Worm (Caenorhabditis elegans) whole organism, L1 larva: ENCODE measurements around the gene F55B11.2.

Experiments
- C04F5.9 ChIP-seq: sonication (generic microtip); optimal IDR thresholded peaks from 2 replicates; lab custom pipeline; 2016; ENCODE audit warnings: missing genetic modification characterization, missing compliant biosample characterization
- C16A3.4 ChIP-seq: fragments of 150-350 bp; optimal IDR thresholded peaks from 2 replicates; lab custom pipeline; 2014; ENCODE audit warnings: missing biosample characterization, missing genetic modification characterization
- C34B4.2 ChIP-seq: sonication (generic microtip); optimal IDR thresholded peaks from 2 replicates; lab custom pipeline; 2017; ENCODE audit warnings: mild to moderate bottlenecking, missing genetic modification characterization, missing compliant biosample characterization
- Y116A8C.19 ChIP-seq: sonication (generic microtip); optimal IDR thresholded peaks from 2 replicates; lab custom pipeline; 2016; ENCODE audit warnings: missing compliant biosample characterization, missing genetic modification characterization, borderline replicate concordance
- aha-1 ChIP-seq: fragments of 150-350 bp; optimal IDR thresholded peaks from 2 replicates; lab custom pipeline; 2014; ENCODE audit warnings: missing biosample characterization, missing genetic modification characterization
- blmp-1 ChIP-seq: fragments of 150-350 bp; optimal IDR thresholded peaks from 2 replicates; lab custom pipeline; 2014; ENCODE audit warnings: missing biosample characterization, missing genetic modification characterization
- ceh-82 ChIP-seq, 3 experiments: fragments of 150-350 bp in 1 of 3; sonication (generic microtip) in 2 of 3; optimal IDR thresholded peaks; 2 replicates each; lab custom pipeline; 2014 to 2017; ENCODE audit warnings: missing biosample characterization in 3 of 3, missing genetic modification characterization in 3 of 3
- ceh-88 ChIP-seq: fragments of 200-800 bp; sonication (Bioruptor generic); IDR thresholded peaks from 2 replicates; pipeline ENCODE4 v1.3.6; 2022; ENCODE audit warnings: missing genetic modification characterization, missing compliant biosample characterization
- dsc-1 ChIP-seq: sonication (generic microtip); optimal IDR thresholded peaks from 2 replicates; lab custom pipeline; 2016; ENCODE audit warnings: mild to moderate bottlenecking, missing genetic modification characterization, missing compliant biosample characterization
- efl-1 ChIP-seq, 4 experiments: fragments of 150-350 bp; optimal IDR thresholded peaks in 3 of 4; peaks in 1 of 4; 1 replicate in 1 of 4; 2 replicates in 3 of 4; lab custom pipeline; 2014; ENCODE audit warnings: missing biosample characterization in 2 of 4, missing genetic modification characterization in 2 of 4, missing genetic modification reagents in 2 of 4
- fkh-10 ChIP-seq: sonication (generic microtip); optimal IDR thresholded peaks from 2 replicates; lab custom pipeline; 2017; ENCODE audit warnings: missing biosample characterization, missing genetic modification reagents, missing genetic modification characterization
- fkh-4 ChIP-seq: sonication (generic microtip); optimal IDR thresholded peaks from 2 replicates; lab custom pipeline; 2016; ENCODE audit warnings: missing compliant biosample characterization, missing genetic modification characterization, borderline replicate concordance
- fos-1 ChIP-seq: fragments of 150-350 bp; optimal IDR thresholded peaks from 2 replicates; lab custom pipeline; 2014; ENCODE audit warnings: missing biosample characterization, missing genetic modification characterization
- hlh-4 ChIP-seq: sonication (generic microtip); optimal IDR thresholded peaks from 2 replicates; lab custom pipeline; 2016; ENCODE audit warnings: mild to moderate bottlenecking, missing genetic modification characterization, missing compliant biosample characterization
- hpl-2 ChIP-seq: fragments of 150-350 bp; optimal IDR thresholded peaks from 2 replicates; lab custom pipeline; 2014; ENCODE audit warnings: missing biosample characterization, missing genetic modification reagents, missing genetic modification characterization
- lin-14 ChIP-seq: fragments of 200-800 bp; sonication (Bioruptor generic); optimal IDR thresholded peaks from 2 replicates; lab custom pipeline; 2018; ENCODE audit warnings: mild to moderate bottlenecking, missing genetic modification characterization, moderate library complexity, missing compliant biosample characterization
- lir-3 ChIP-seq: sonication (generic microtip); optimal IDR thresholded peaks from 2 replicates; lab custom pipeline; 2016; ENCODE audit warnings: mild to moderate bottlenecking, missing genetic modification characterization, moderate library complexity, missing compliant biosample characterization; ENCODE audit not compliant: poor library complexity
- lsy-2 ChIP-seq, 2 experiments: fragments of 150-350 bp; optimal IDR thresholded peaks; 2 replicates each; lab custom pipeline; 2014; ENCODE audit warnings: missing biosample characterization in 2 of 2, missing genetic modification characterization in 2 of 2
- mab-9 ChIP-seq: fragments of 200-800 bp; sonication (Bioruptor generic); IDR thresholded peaks from 2 replicates; pipeline ENCODE4 v1.3.6; 2022; ENCODE audit warnings: missing genetic modification reagents, missing genetic modification characterization, missing compliant biosample characterization
- mef-2 ChIP-seq: fragments of 150-350 bp; optimal IDR thresholded peaks from 2 replicates; lab custom pipeline; 2014; ENCODE audit warnings: missing biosample characterization, missing genetic modification characterization
- nhr-11 ChIP-seq: fragments of 150-350 bp; optimal IDR thresholded peaks from 2 replicates; lab custom pipeline; 2014; ENCODE audit warnings: missing biosample characterization, missing genetic modification characterization
- nhr-12 ChIP-seq: sonication (generic microtip); optimal IDR thresholded peaks from 2 replicates; lab custom pipeline; 2017; ENCODE audit warnings: missing biosample characterization, missing genetic modification characterization
- nhr-20 ChIP-seq: sonication (generic microtip); optimal IDR thresholded peaks from 2 replicates; lab custom pipeline; 2016; ENCODE audit warnings: mild to moderate bottlenecking, missing genetic modification characterization, missing compliant biosample characterization
- nhr-47 ChIP-seq: sonication (generic microtip); optimal IDR thresholded peaks from 2 replicates; lab custom pipeline; 2016; ENCODE audit warnings: mild to moderate bottlenecking, missing genetic modification characterization, moderate library complexity, missing compliant biosample characterization
- nhr-84 ChIP-seq: sonication (generic microtip); optimal IDR thresholded peaks from 2 replicates; lab custom pipeline; 2017; ENCODE audit warnings: missing biosample characterization, missing genetic modification characterization
- nhr-85 ChIP-seq: sonication (generic microtip); peaks from one replicate; lab custom pipeline; 2016; ENCODE audit warnings: missing genetic modification characterization, inconsistent platforms, missing compliant biosample characterization
- pqm-1 ChIP-seq: sonication (generic microtip); optimal IDR thresholded peaks from 3 replicates; lab custom pipeline; 2017; ENCODE audit warnings: missing biosample characterization, missing genetic modification characterization
- rnt-1 ChIP-seq: sonication (generic microtip); optimal IDR thresholded peaks from 2 replicates; lab custom pipeline; 2016; ENCODE audit warnings: mild to moderate bottlenecking, missing genetic modification characterization, moderate library complexity, missing compliant biosample characterization
- snu-23 ChIP-seq: sonication (generic microtip); optimal IDR thresholded peaks from 2 replicates; lab custom pipeline; 2016; ENCODE audit warnings: missing genetic modification characterization, missing compliant biosample characterization
- sup-37 ChIP-seq: fragments of 200-800 bp; sonication (Bioruptor generic); optimal IDR thresholded peaks from 2 replicates; lab custom pipeline; 2018; ENCODE audit warnings: mild to moderate bottlenecking, missing genetic modification characterization, missing compliant biosample characterization
- unc-86 ChIP-seq: sonication (generic microtip); optimal IDR thresholded peaks from 2 replicates; lab custom pipeline; 2016; ENCODE audit warnings: missing genetic modification characterization, missing compliant biosample characterization
- unc-98 ChIP-seq: fragments of 200-800 bp; sonication (Bioruptor generic); IDR thresholded peaks from 2 replicates; pipeline ENCODE4 v1.3.6; 2022; ENCODE audit warnings: missing genetic modification characterization, missing compliant biosample characterization
- vab-15 ChIP-seq: sonication (generic microtip); optimal IDR thresholded peaks from 2 replicates; lab custom pipeline; 2017; ENCODE audit warnings: missing genotype, mild to moderate bottlenecking, missing genetic modification characterization, missing compliant biosample characterization
- ztf-4 ChIP-seq: fragments of 150-350 bp; optimal IDR thresholded peaks from 2 replicates; lab custom pipeline; 2014; ENCODE audit warnings: missing biosample characterization, missing genetic modification characterization

The F55B11.2 gene

ce11 chrIV:14385140-14385539 lies 38.0 kb downstream of the F55B11.2 start:
- TF ChIP-seq ceh-82 (tag; optimal IDR thresholded peaks at IDR 0.05; lab: Kevin White, UChicago) (no peak), blmp-1 (tag; lab: Kevin White, UChicago) (peak; percentile 99), nhr-85 (tag; lab: Kevin White, UChicago) (peak; percentile 46)

ce11 chrIV:14384194-14384593 lies 38.9 kb downstream of the F55B11.2 start:
- TF ChIP-seq snu-23 (GFP tag; lab: Kevin White, UChicago) (no peak), blmp-1 (tag; lab: Kevin White, UChicago) (peak; percentile 50), mef-2 (tag; lab: Kevin White, UChicago) (no peak)

DNA sequence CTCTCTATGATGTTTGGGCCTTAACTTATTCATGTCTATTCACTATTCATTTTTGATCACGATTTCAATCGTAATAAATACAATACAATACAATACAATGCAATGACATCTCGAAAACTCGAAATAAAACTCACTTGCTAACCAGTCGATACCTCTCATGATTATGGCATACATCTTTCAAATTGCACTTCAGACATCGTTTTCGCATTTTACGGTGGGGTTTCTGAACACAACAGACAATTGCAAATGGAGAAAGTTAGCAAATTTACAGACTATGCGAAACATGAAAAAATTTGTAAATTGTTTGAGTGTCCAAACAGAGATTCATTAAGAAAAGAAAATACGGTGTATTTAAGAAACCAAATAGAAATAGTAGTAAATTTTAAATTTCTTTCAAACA lies 39.6 kb downstream of the F55B11.2 start, which contains the start of gene paqr-3:
Gene paqr-3, minus strand, starts transcription at position 210 of the 400 bp plus-strand sequence.
- TF ChIP-seq hlh-4 (tag; lab: Kevin White, UChicago) (no peak), pqm-1 (tag; lab: Kevin White, UChicago) (no peak), nhr-12 (tag; lab: Kevin White, UChicago) (no peak), nhr-11 (no peak), C34B4.2 (tag; lab: Kevin White, UChicago) (no peak), hpl-2 (GFP tag; lab: Kevin White, UChicago) (no peak), nhr-47 (no peak), sup-37 (GFP tag; lab: Kevin White, UChicago) (no peak), unc-98 (GFP tag; lab: Robert Waterston, UW) (no peak), C04F5.9 (tag; lab: Kevin White, UChicago) (no peak), fos-1 (no peak), C16A3.4 (tag; lab: Kevin White, UChicago) (no peak), efl-1 (optimal IDR thresholded peaks at IDR 0.05; lab: Kevin White, UChicago) (no peak), efl-1 (GFP tag; optimal IDR thresholded peaks at IDR 0.05 in 1 of 2; lab: Kevin White, UChicago) (no peak)

DNA sequence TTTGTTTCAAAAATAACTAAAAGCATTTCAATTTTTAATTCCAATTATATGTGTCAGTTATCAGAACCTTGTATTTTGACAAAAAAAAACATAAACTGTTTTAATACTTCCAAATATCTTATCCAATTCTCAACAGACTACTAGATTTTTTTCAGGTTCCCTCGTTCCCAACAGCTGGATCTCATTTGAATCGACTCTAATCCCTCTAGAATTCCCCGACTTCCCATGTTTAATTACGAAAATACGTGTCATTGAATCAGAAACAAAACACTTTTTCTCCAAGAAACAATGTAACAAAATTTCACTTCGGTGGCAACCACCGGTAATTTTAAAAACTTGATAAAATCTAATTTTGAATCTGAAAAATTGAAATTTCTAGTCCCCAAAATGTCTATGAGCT lies 43.9 kb downstream of the F55B11.2 start:
- TF ChIP-seq dsc-1 (tag; lab: Kevin White, UChicago) (peak; percentile 86), fkh-4 (peak; percentile 69), mab-9 (GFP tag; lab: Robert Waterston, UW) (no peak)

ce11 chrIV:14377850-14378249 lies 45.2 kb downstream of the F55B11.2 start:
- TF ChIP-seq fkh-10 (GFP tag; lab: Kevin White, UChicago), result no peak
- TF ChIP-seq vab-15 (tag; lab: Kevin White, UChicago), result no peak
- no peak for TF ChIP-seq lin-14 (GFP tag; lab: Kevin White, UChicago)
- TF ChIP-seq Y116A8C.19 (tag; lab: Kevin White, UChicago), result no peak
- no peak for TF ChIP-seq lsy-2 (tag; optimal IDR thresholded peaks at IDR 0.05; lab: Kevin White, UChicago)
- no peak for TF ChIP-seq lir-3 (tag; lab: Kevin White, UChicago)
- TF ChIP-seq ztf-4, result no peak
- TF ChIP-seq aha-1 (tag; lab: Kevin White, UChicago), result no peak
- no peak for TF ChIP-seq unc-86
- no peak for TF ChIP-seq rnt-1 (tag; lab: Kevin White, UChicago)
- TF ChIP-seq nhr-47, result no peak
- no peak for TF ChIP-seq nhr-20
- TF ChIP-seq nhr-85 (tag; lab: Kevin White, UChicago), result no peak
- TF ChIP-seq nhr-84 (tag; lab: Kevin White, UChicago), result no peak
- no peak for TF ChIP-seq ceh-88 (GFP tag; lab: Robert Waterston, UW)
